Worm (Caenorhabditis elegans): ENCODE data around the gene cnnm-5.

DNA sequence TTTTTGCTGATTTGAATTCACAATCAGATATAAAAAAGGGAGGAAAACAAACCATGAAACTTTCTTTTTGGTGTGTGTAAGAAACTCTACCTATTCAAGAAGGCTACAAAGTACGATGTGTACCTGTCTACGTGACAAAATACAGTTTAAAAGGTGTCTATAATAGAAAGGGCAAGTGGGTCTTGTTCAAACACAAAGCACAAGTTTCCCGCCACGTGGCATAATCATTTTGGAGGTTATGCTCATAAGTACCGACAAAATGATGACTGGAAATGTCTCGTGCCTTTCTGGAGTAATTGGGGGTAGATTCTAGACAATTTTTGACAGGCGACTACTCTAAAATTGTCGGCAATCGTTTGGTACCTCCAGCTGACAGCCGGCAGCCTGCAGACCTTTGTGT lies 45.9 kb upstream of the cnnm-5 start:
- TF ChIP-seq scrt-1 (GFP tag; IDR thresholded peaks at IDR 0.05) (no peak), sea-1 (GFP tag; conservative IDR thresholded peaks at IDR 0.05) (no peak), ama-1 (optimal IDR thresholded peaks at IDR 0.05) (no peak), pes-1 (GFP tag; IDR thresholded peaks at IDR 0.05) (no peak), F13C5.2 (tag; optimal IDR thresholded peaks at IDR 0.05) (no peak), ceh-13 (GFP tag; optimal IDR thresholded peaks at IDR 0.05) (no peak), flt-1 (GFP tag; IDR thresholded peaks at IDR 0.05) (no peak), tbx-11 (GFP tag; IDR thresholded peaks at IDR 0.05) (no peak), tra-4 (tag; optimal IDR thresholded peaks at IDR 0.05) (no peak), hmbx-1 (tag; optimal IDR thresholded peaks at IDR 0.05) (no peak), hnd-1 (tag; optimal IDR thresholded peaks at IDR 0.05) (no peak)

Measured in whole organism, early embryonic.